Fruit fly (Drosophila melanogaster) whole organism, wandering third instar larva: ENCODE data around the gene Eip63E.
A peak's percentile ranks its signal among the peaks of the same experiment; 100 is the strongest.

Experiments
- CG32264 ChIP-seq: fragments of 200-800 bp; sonication (Bioruptor generic); optimal IDR thresholded peaks from 2 replicates; lab custom pipeline; 2016; ENCODE audit warnings: missing biosample characterization, missing genetic modification characterization
- CG9705 ChIP-seq: fragments of 200-800 bp; sonication (Bioruptor generic); optimal IDR thresholded peaks from 2 replicates; lab custom pipeline; 2018; ENCODE audit warnings: missing biosample characterization, mild to moderate bottlenecking, missing genetic modification characterization
- Dif ChIP-seq: fragments of 200-275, 200-300 bp; sonication (Bioruptor generic); optimal IDR thresholded peaks from 2 replicates; lab custom pipeline; 2018; ENCODE audit warnings: missing biosample characterization, missing genetic modification characterization; ENCODE audit not compliant: partially characterized antibody
- Hnf4 ChIP-seq: fragments of 200-800 bp; sonication (Bioruptor generic); optimal IDR thresholded peaks from 2 replicates; lab custom pipeline; 2016; ENCODE audit warnings: missing biosample characterization, mild to moderate bottlenecking, missing genetic modification characterization
- Hr78 ChIP-seq: fragments of >200 bp; optimal IDR thresholded peaks from 2 replicates; lab custom pipeline; 2017; ENCODE audit warnings: missing biosample characterization, missing genetic modification characterization
- Hr83 ChIP-seq: fragments of 200-300 bp; sonication (Bioruptor generic); optimal IDR thresholded peaks from 2 replicates; lab custom pipeline; 2016; ENCODE audit warnings: missing biosample characterization, mild to moderate bottlenecking, missing genetic modification characterization, moderate library complexity; ENCODE audit not compliant: poor library complexity, severe bottlenecking
- Mio ChIP-seq: sonication (Bioruptor generic); optimal IDR thresholded peaks from 2 replicates; lab custom pipeline; 2016; ENCODE audit warnings: missing biosample characterization, missing genetic modification characterization
- OdsH ChIP-seq: fragments of 200-800 bp; sonication (Bioruptor generic); optimal IDR thresholded peaks from 2 replicates; lab custom pipeline; 2016; ENCODE audit warnings: missing biosample characterization, mild to moderate bottlenecking, missing genetic modification characterization
- Sp1 ChIP-seq: fragments of 200-800 bp; sonication (Bioruptor generic); optimal IDR thresholded peaks from 3 replicates; lab custom pipeline; 2019; ENCODE audit warnings: missing biosample characterization, mild to moderate bottlenecking, missing genetic modification characterization, moderate library complexity
- br ChIP-seq: fragments of 200-800 bp; sonication (Bioruptor generic); optimal IDR thresholded peaks from 2 replicates; lab custom pipeline; 2016; ENCODE audit warnings: missing biosample characterization, missing genetic modification characterization
- dl ChIP-seq, 2 experiments: fragments of 175-275, 200-275 bp in 1 of 2; fragments of 200-275 bp in 1 of 2; sonication (Bioruptor generic); optimal IDR thresholded peaks; lab custom pipeline; 2018; ENCODE audit warnings: mild to moderate bottlenecking in 2 of 2, missing biosample characterization in 2 of 2, missing genetic modification characterization in 2 of 2, moderate library complexity in 2 of 2; ENCODE audit not compliant: partially characterized antibody in 2 of 2, insufficient read depth in 1 of 2
- dsf ChIP-seq: sonication (Bioruptor generic); optimal IDR thresholded peaks from 2 replicates; lab custom pipeline; 2016; ENCODE audit warnings: missing biosample characterization, missing genetic modification characterization, borderline replicate concordance
- ey ChIP-seq: fragments of 200-800 bp; sonication (Bioruptor generic); optimal IDR thresholded peaks from 2 replicates; lab custom pipeline; 2016; ENCODE audit warnings: missing biosample characterization, missing genetic modification characterization
- h ChIP-seq: fragments of 200-800 bp; sonication (Bioruptor generic); optimal IDR thresholded peaks from 3 replicates; lab custom pipeline; 2016; ENCODE audit warnings: missing biosample characterization, mild to moderate bottlenecking, missing genetic modification characterization
- lola ChIP-seq: fragments of >200 bp; optimal IDR thresholded peaks from 2 replicates; lab custom pipeline; 2017; ENCODE audit warnings: missing biosample characterization, missing genetic modification characterization
- psq ChIP-seq: fragments of 200-800 bp; sonication (Bioruptor generic); optimal IDR thresholded peaks from 3 replicates; lab custom pipeline; 2017; ENCODE audit warnings: missing biosample characterization, mild to moderate bottlenecking, missing genetic modification characterization, moderate library complexity
- sage ChIP-seq: fragments of 200-800 bp; sonication (Bioruptor generic); optimal IDR thresholded peaks from 2 replicates; lab custom pipeline; 2016; ENCODE audit warnings: missing biosample characterization, mild to moderate bottlenecking, missing genetic modification characterization
- tai ChIP-seq: sonication (Bioruptor generic); optimal IDR thresholded peaks from 2 replicates; lab custom pipeline; 2016; ENCODE audit warnings: missing biosample characterization, missing genetic modification characterization
- woc ChIP-seq: sonication (Bioruptor generic); optimal IDR thresholded peaks from 2 replicates; lab custom pipeline; 2016; ENCODE audit warnings: missing biosample characterization, mild to moderate bottlenecking, missing genetic modification characterization

The Eip63E gene

dm6 chr3L:3654671-3655070, 139.1 kb downstream of the Eip63E start, which contains the start of gene CG10862:
Gene CG10862, minus strand, starts transcription at chr3L:3654771.
- TF ChIP-seq lola (GFP tag; lab: Kevin White, UChicago) (no peak), br (no peak), CG32264 (no peak), h (no peak), CG9705 (no peak)

dm6 chr3L:3656867-3657266, 141.3 kb downstream of the Eip63E start:
- TF ChIP-seq ey (GFP tag; lab: Kevin White, UChicago) (no peak), sage (no peak), Hr83 (GFP tag; lab: Kevin White, UChicago) (no peak), Mio (no peak), Dif (GFP tag; lab: Kevin White, UChicago) (no peak), Hnf4 (GFP tag; lab: Kevin White, UChicago) (no peak), OdsH (no peak), psq (GFP tag; lab: Kevin White, UChicago) (no peak), Sp1 (GFP tag; lab: Kevin White, UChicago) (no peak), dsf (GFP tag; lab: Kevin White, UChicago) (no peak)

dm6 chr3L:3657897-3658296, 142.3 kb downstream of the Eip63E start:
- TF ChIP-seq woc (GFP tag; lab: Kevin White, UChicago) (peak; percentile 38), OdsH (peak; percentile 2), dl (GFP tag; optimal IDR thresholded peaks at IDR 0.05; lab: Kevin White, UChicago; ENCODE audit: insufficient read depth in 1 of 2, partially characterized antibody in 2 of 2) (no peak)

dm6 chr3L:3658768-3659167, 143.2 kb downstream of the Eip63E start, which contains the start of gene CG43098:
Gene CG43098, plus strand, starts transcription at chr3L:3659068.
- TF ChIP-seq tai (GFP tag; lab: Kevin White, UChicago) (no peak), Hr78 (GFP tag; lab: Kevin White, UChicago) (no peak)
